Fruit fly (Drosophila melanogaster): Measurements from ENCODE around the gene CapaR.

CapaR gene

DNA sequence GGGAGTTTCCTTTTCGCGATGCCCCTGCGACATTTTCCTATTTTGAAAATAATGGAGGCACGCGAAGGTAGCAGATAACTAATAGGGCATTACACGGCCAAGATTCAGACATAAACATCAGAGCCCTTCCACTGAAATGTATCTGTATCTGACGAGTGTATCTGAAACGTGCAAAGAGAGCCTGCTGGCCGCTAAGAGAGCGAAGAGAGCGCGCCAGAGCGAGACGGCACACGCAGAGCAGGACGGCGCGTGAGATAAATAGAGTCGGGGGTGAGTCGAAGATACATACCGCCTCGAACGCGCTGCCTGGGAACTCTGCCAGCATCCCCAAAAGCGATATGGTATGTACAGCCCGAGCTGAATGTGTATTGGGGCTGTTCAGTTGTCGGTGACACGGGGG, 22.7 kb upstream of the CapaR start (continued):
- TF ChIP-seq Poxn (GFP tag; IDR thresholded peaks at IDR 0.05) (no peak), Rfx (GFP tag; IDR thresholded peaks at IDR 0.05) (no peak), sd (tag; optimal IDR thresholded peaks at IDR 0.05) (no peak), CG9215 (GFP tag; IDR thresholded peaks at IDR 0.05) (no peak), CG1024 (GFP tag; IDR thresholded peaks at IDR 0.05) (no peak), CG30403 (GFP tag; optimal IDR thresholded peaks at IDR 0.05) (no peak), nom (GFP tag; optimal IDR thresholded peaks at IDR 0.05) (peak; percentile 35), nau (GFP tag; optimal IDR thresholded peaks at IDR 0.05) (no peak), sna (GFP tag; IDR thresholded peaks at IDR 0.05; ENCODE audit: partially characterized antibody) (peak; percentile 66; the same call in 1 of the 2 replicates), HLH4C (GFP tag; IDR thresholded peaks at IDR 0.05; ENCODE audit: partially characterized antibody) (no peak), hkb (optimal IDR thresholded peaks at IDR 0.05) (no peak), hkb (GFP tag; IDR thresholded peaks at IDR 0.05) (0 out of 2 replicates have a peak, but pooled peaks have one; percentile 21), CG4854 (GFP tag; optimal IDR thresholded peaks at IDR 0.05) (no peak), unc-4 (GFP tag; IDR thresholded peaks at IDR 0.05; ENCODE audit: partially characterized antibody) (no peak), Adf1 (GFP tag; IDR thresholded peaks at IDR 0.05) (peak; percentile 80), CG7271 (tag; optimal IDR thresholded peaks at IDR 0.05) (no peak), sens-2 (GFP tag; IDR thresholded peaks at IDR 0.05) (no peak), chinmo (GFP tag; IDR thresholded peaks at IDR 0.05; ENCODE audit: partially characterized antibody) (peak; percentile 50; the same call in 1 of the 4 replicates), da (GFP tag; optimal IDR thresholded peaks at IDR 0.05) (no peak), peb (GFP tag; IDR thresholded peaks at IDR 0.05) (0 out of 2 replicates have a peak, but pooled peaks have one; percentile 17), Oli (tag; optimal IDR thresholded peaks at IDR 0.05) (no peak), tup (GFP tag; optimal IDR thresholded peaks at IDR 0.05) (no peak), cwo (GFP tag; optimal IDR thresholded peaks at IDR 0.05) (no peak), CG3163 (GFP tag; optimal IDR thresholded peaks at IDR 0.05) (peak; percentile 99), hth (optimal IDR thresholded peaks at IDR 0.05) (no peak), CG12744 (GFP tag; optimal IDR thresholded peaks at IDR 0.05) (no peak), psq (GFP tag; optimal IDR thresholded peaks at IDR 0.05) (no peak), Camta (GFP tag; optimal IDR thresholded peaks at IDR 0.05) (no peak), CG31388 (GFP tag; optimal IDR thresholded peaks at IDR 0.05) (no peak), fu2 (GFP tag; optimal IDR thresholded peaks at IDR 0.05) (no peak), ATbp (GFP tag; optimal IDR thresholded peaks at IDR 0.05) (no peak), CG6175 (GFP tag; IDR thresholded peaks at IDR 0.05) (no peak), Med (GFP tag) (peak; percentile 85), Doc2 (GFP tag; IDR thresholded peaks at IDR 0.05) (no peak), hb (GFP tag; IDR thresholded peaks at IDR 0.05; ENCODE audit: partially characterized antibody) (no peak), HmgD (GFP tag; optimal IDR thresholded peaks at IDR 0.05) (no peak), p53 (GFP tag; optimal IDR thresholded peaks at IDR 0.05) (no peak)

DNA sequence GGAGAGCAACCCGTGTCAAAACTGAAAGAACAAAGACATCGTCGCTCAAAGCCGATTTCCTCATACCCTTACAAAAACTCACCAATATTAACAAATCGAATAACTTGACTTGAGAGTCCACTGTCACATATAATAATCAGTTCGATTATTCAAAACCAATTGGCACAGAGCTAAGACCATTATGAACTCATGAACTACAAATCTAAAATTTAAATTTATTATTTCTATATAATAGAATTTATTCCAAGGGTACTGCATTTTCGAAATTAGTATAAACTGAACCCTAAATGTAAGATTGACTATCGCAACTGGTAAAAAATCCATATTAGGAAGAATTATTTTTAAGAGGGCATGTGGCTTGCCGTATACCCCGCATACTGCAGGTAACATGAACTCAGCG, 20.0 kb upstream of the CapaR start:
- TF ChIP-seq CG11093 (GFP tag; IDR thresholded peaks at IDR 0.05) (no peak), D19A (tag; optimal IDR thresholded peaks at IDR 0.05) (peak; percentile 73)

- TF ChIP-seq trem (tag; optimal IDR thresholded peaks at IDR 0.05) (peak; percentile 13), lilli (GFP tag; optimal IDR thresholded peaks at IDR 0.05) (peak; percentile 8), hkb (optimal IDR thresholded peaks at IDR 0.05) (peak; percentile 24), hkb (GFP tag; IDR thresholded peaks at IDR 0.05) (no peak), E2f2 (GFP tag; IDR thresholded peaks at IDR 0.05) (peak; percentile 44), CG18476 (GFP tag; optimal IDR thresholded peaks at IDR 0.05) (no peak), CG12071 (GFP tag; optimal IDR thresholded peaks at IDR 0.05) (no peak), cas (GFP tag; IDR thresholded peaks at IDR 0.05) (no peak), CG1603 (tag; optimal IDR thresholded peaks at IDR 0.05) (peak; percentile 26), Spps (tag; optimal IDR thresholded peaks at IDR 0.05) (no peak), HmgZ (tag; optimal IDR thresholded peaks at IDR 0.05) (peak; percentile 18), CG1792 (GFP tag; optimal IDR thresholded peaks at IDR 0.05) (no peak), CG6654 (GFP tag; optimal IDR thresholded peaks at IDR 0.05) (no peak), CG4617 (GFP tag; optimal IDR thresholded peaks at IDR 0.05; ENCODE audit: borderline replicate concordance) (peak; percentile 86), aop (GFP tag; IDR thresholded peaks at IDR 0.05) (no peak)
Measured at dm6 chr3L:21574296-21574745, 12.3 kb upstream of the CapaR start.

Measured in whole organism, embryonic.